Worm (Caenorhabditis elegans) whole organism, late embryonic: Measurements from ENCODE around the gene osm-12.

Experiments used
- K02D7.2 ChIP-seq: sonication (generic microtip); optimal IDR thresholded peaks from 2 replicates; lab custom pipeline; 2017; ENCODE audit warnings: mild to moderate bottlenecking, missing genetic modification characterization, missing compliant biosample characterization
- dmd-4 ChIP-seq: sonication (generic microtip); optimal IDR thresholded peaks from 2 replicates; lab custom pipeline; 2016; ENCODE audit warnings: borderline replicate concordance, missing genetic modification characterization, missing compliant biosample characterization
- elt-2 ChIP-seq: sonication (generic microtip); optimal IDR thresholded peaks from 2 replicates; lab custom pipeline; 2016; ENCODE audit warnings: missing genetic modification reagents, missing genetic modification characterization, missing compliant biosample characterization
- ets-4 ChIP-seq: sonication (generic microtip); optimal IDR thresholded peaks from 2 replicates; lab custom pipeline; 2016; ENCODE audit warnings: missing genetic modification characterization, missing compliant biosample characterization
- hlh-13 ChIP-seq: fragments of 200-800 bp; sonication (Bioruptor generic); optimal IDR thresholded peaks from 2 replicates; lab custom pipeline; 2018; ENCODE audit warnings: mild to moderate bottlenecking, missing genetic modification characterization, missing compliant biosample characterization
- pag-3 ChIP-seq: sonication (generic microtip); optimal IDR thresholded peaks from 2 replicates; lab custom pipeline; 2016; ENCODE audit warnings: missing compliant biosample characterization, missing genetic modification characterization, borderline replicate concordance
- pat-9 ChIP-seq: fragments of 200-800 bp; sonication (Bioruptor generic); optimal IDR thresholded peaks from 2 replicates; lab custom pipeline; 2018; ENCODE audit warnings: mild to moderate bottlenecking, missing genetic modification characterization, moderate library complexity, missing compliant biosample characterization
- pha-4 ChIP-seq: fragments of 150-350 bp; optimal IDR thresholded peaks from 2 replicates; lab custom pipeline; 2018; ENCODE audit warnings: missing biosample characterization, missing genetic modification reagents, missing genetic modification characterization
- rnt-1 ChIP-seq: sonication (generic microtip); optimal IDR thresholded peaks from 2 replicates; lab custom pipeline; 2016; ENCODE audit warnings: missing genetic modification characterization, missing compliant biosample characterization
- tbx-7 ChIP-seq: sonication (generic microtip); optimal IDR thresholded peaks from 2 replicates; lab custom pipeline; 2016; ENCODE audit warnings: missing genotype, missing genetic modification characterization, missing compliant biosample characterization

- no peak for TF ChIP-seq tbx-7 (tag; lab: Kevin White, UChicago)
- TF ChIP-seq K02D7.2 (tag; lab: Kevin White, UChicago): no peak
- TF ChIP-seq pat-9 (tag; lab: Kevin White, UChicago): no peak
- no peak for TF ChIP-seq hlh-13 (GFP tag; lab: Kevin White, UChicago)
- TF ChIP-seq pha-4 (tag; lab: Kevin White, UChicago): no peak
- TF ChIP-seq dmd-4 (tag; lab: Kevin White, UChicago): no peak
- TF ChIP-seq elt-2 (tag; lab: Kevin White, UChicago): no peak
- TF ChIP-seq ets-4 (tag; lab: Kevin White, UChicago): no peak
- TF ChIP-seq pag-3: no peak
- no peak for TF ChIP-seq rnt-1
Observed at ce11 chrIII:12205271-12205670, 2.9 kb upstream of the osm-12 start.
